Worm (Caenorhabditis elegans) whole organism, early embryonic: Measurements from ENCODE around the gene T06E4.7.

Experiments
- aly-1 ChIP-seq: sonication (generic microtip); optimal IDR thresholded peaks from 2 replicates; lab custom pipeline; 2016; ENCODE audit warnings: missing genetic modification characterization, missing compliant biosample characterization
- ama-1 ChIP-seq: fragments of 150-350 bp; optimal IDR thresholded peaks from 2 replicates; lab custom pipeline; 2014
- ceh-13 ChIP-seq: fragments of 200-800 bp; sonication (Bioruptor generic); optimal IDR thresholded peaks from 2 replicates; lab custom pipeline; 2018; ENCODE audit warnings: mild to moderate bottlenecking, missing genetic modification characterization, missing compliant biosample characterization
- ceh-36 ChIP-seq: sonication (generic microtip); optimal IDR thresholded peaks from 2 replicates; lab custom pipeline; 2016; ENCODE audit warnings: missing genetic modification characterization, inconsistent platforms, missing compliant biosample characterization
- ets-7 ChIP-seq: sonication (generic microtip); optimal IDR thresholded peaks from 2 replicates; lab custom pipeline; 2016; ENCODE audit warnings: missing genotype, missing genetic modification characterization, missing compliant biosample characterization
- pes-1 ChIP-seq: fragments of 200-800 bp; sonication (Bioruptor generic); IDR thresholded peaks from 2 replicates; pipeline ENCODE4 v1.3.6; 2022; ENCODE audit warnings: missing genetic modification reagents, missing genetic modification characterization, missing compliant biosample characterization
- scrt-1 ChIP-seq: fragments of 200-800 bp; sonication (Bioruptor generic); IDR thresholded peaks from 2 replicates; pipeline ENCODE4 v1.3.6; 2022; ENCODE audit warnings: missing genetic modification characterization, missing compliant biosample characterization

ce11 chrV:9587619-9588018 is 38.6 kb upstream of the T06E4.7 start:
- no peak for TF ChIP-seq ets-7 (tag; lab: Kevin White, UChicago)
- TF ChIP-seq ama-1 (lab: Kevin White, UChicago) = no peak
- TF ChIP-seq ceh-36 (tag; lab: Kevin White, UChicago) = no peak
- TF ChIP-seq scrt-1 (GFP tag; lab: Robert Waterston, UW) = no peak
- TF ChIP-seq aly-1 (tag; lab: Kevin White, UChicago) = no peak
- TF ChIP-seq ceh-13 (GFP tag; lab: Kevin White, UChicago) = no peak
- TF ChIP-seq pes-1 = no peak
